Fruit fly (Drosophila melanogaster) whole organism, embryonic: Measurements from ENCODE around the gene mRpL24.

Experiments
- Abd-B ChIP-seq: fragments of 200-800 bp; sonication (Bioruptor generic); optimal IDR thresholded peaks from 2 replicates; lab custom pipeline; 2018; ENCODE audit warnings: missing biosample characterization, mild to moderate bottlenecking, missing genetic modification characterization, moderate library complexity
- Atf-2 ChIP-seq: fragments of 200-800 bp; sonication (Bioruptor generic); optimal IDR thresholded peaks from 2 replicates; lab custom pipeline; 2016; ENCODE audit warnings: missing biosample characterization, missing genetic modification characterization
- B-H1 ChIP-seq: fragments of 200-800 bp; sonication (Bioruptor generic); IDR thresholded peaks from 3 replicates; pipeline ENCODE4 v1.3.6; 2022; ENCODE audit warnings: missing biosample characterization, missing genetic modification characterization
- Blimp-1 ChIP-seq: fragments of 200-800 bp; sonication (Bioruptor generic); optimal IDR thresholded peaks from 3 replicates; lab custom pipeline; 2018; ENCODE audit warnings: missing biosample characterization, missing genetic modification characterization, mild to moderate bottlenecking, moderate library complexity, missing genetic modification reagents
- CG10543 ChIP-seq: fragments of 200-800 bp; sonication (Bioruptor generic); optimal IDR thresholded peaks from 3 replicates; lab custom pipeline; 2017; ENCODE audit warnings: missing biosample characterization, mild to moderate bottlenecking, missing genetic modification characterization, moderate library complexity
- CG1233 ChIP-seq: fragments of 200-800 bp; sonication (Bioruptor generic); optimal IDR thresholded peaks from 4 replicates; lab custom pipeline; 2018; ENCODE audit warnings: missing biosample characterization, mild to moderate bottlenecking, missing genetic modification characterization
- CG14965 ChIP-seq: fragments of 200-800 bp; sonication (Bioruptor generic); optimal IDR thresholded peaks from 2 replicates; lab custom pipeline; 2016; ENCODE audit warnings: missing biosample characterization, missing genetic modification characterization, borderline replicate concordance
- CG16779 ChIP-seq: fragments of 200-800 bp; sonication (Bioruptor generic); IDR thresholded peaks from 2 replicates; pipeline ENCODE4 v1.3.6; 2022; ENCODE audit warnings: missing biosample characterization, missing genetic modification characterization
- CG2875 ChIP-seq: fragments of 200-800 bp; sonication (Bioruptor generic); optimal IDR thresholded peaks from 2 replicates; lab custom pipeline; 2017; ENCODE audit warnings: missing biosample characterization, mild to moderate bottlenecking, missing genetic modification characterization, missing genetic modification reagents
- CG3065 ChIP-seq: fragments of 200-800 bp; sonication (Bioruptor generic); optimal IDR thresholded peaks from 2 replicates; lab custom pipeline; 2016; ENCODE audit warnings: missing biosample characterization, missing genetic modification characterization
- CG31365 ChIP-seq: fragments of 200-800 bp; sonication (Bioruptor generic); optimal IDR thresholded peaks from 2 replicates; lab custom pipeline; 2018; ENCODE audit warnings: missing biosample characterization, mild to moderate bottlenecking, missing genetic modification characterization
- CG3407 ChIP-seq: fragments of 200-800 bp; sonication (Bioruptor generic); optimal IDR thresholded peaks from 2 replicates; lab custom pipeline; 2018; ENCODE audit warnings: missing biosample characterization, mild to moderate bottlenecking, missing genetic modification characterization
- CG34224 ChIP-seq: fragments of 200-800 bp; sonication (Bioruptor generic); IDR thresholded peaks from 3 replicates; pipeline ENCODE4 v1.3.6; 2022; ENCODE audit warnings: missing biosample characterization, missing genetic modification characterization; ENCODE audit not compliant: partially characterized antibody
- CG3847 ChIP-seq: fragments of 200-800 bp; sonication (Bioruptor generic); IDR thresholded peaks from 2 replicates; pipeline ENCODE4 v1.3.6; 2022; ENCODE audit warnings: missing biosample characterization, missing genetic modification characterization
- CG4328 ChIP-seq: fragments of 200-800 bp; sonication (Bioruptor generic); optimal IDR thresholded peaks from 3 replicates; lab custom pipeline; 2017; ENCODE audit warnings: missing biosample characterization, missing genetic modification reagents, missing genetic modification characterization
- CG7839 ChIP-seq: fragments of 200-800 bp; sonication (Bioruptor generic); optimal IDR thresholded peaks from 3 replicates; lab custom pipeline; 2018; ENCODE audit warnings: missing biosample characterization, mild to moderate bottlenecking, missing genetic modification characterization, moderate library complexity
- CG7928 ChIP-seq: fragments of 200-800 bp; sonication (Bioruptor generic); optimal IDR thresholded peaks from 2 replicates; lab custom pipeline; 2017; ENCODE audit warnings: missing biosample characterization, mild to moderate bottlenecking, missing genetic modification characterization
- CG8388 ChIP-seq: fragments of 200-800 bp; sonication (Bioruptor generic); optimal IDR thresholded peaks from 2 replicates; lab custom pipeline; 2019; ENCODE audit warnings: missing biosample characterization, mild to moderate bottlenecking, missing genetic modification characterization, moderate library complexity
- Doc2 ChIP-seq: fragments of 200-800 bp; sonication (Bioruptor generic); IDR thresholded peaks from 2 replicates; pipeline ENCODE4 v1.3.6; 2022; ENCODE audit warnings: missing biosample characterization, missing genetic modification characterization
- Eip74EF ChIP-seq, 2 experiments: fragments of 200-800 bp in 1 of 2; fragments of >200 bp in 1 of 2; sonication (Bioruptor generic) in 1 of 2; optimal IDR thresholded peaks; 2 replicates each; lab custom pipeline; 2017 to 2019; ENCODE audit warnings: missing biosample characterization in 2 of 2, missing genetic modification characterization in 2 of 2, mild to moderate bottlenecking in 1 of 2, moderate library complexity in 1 of 2
- Fer1 ChIP-seq: fragments of 200-800 bp; sonication (Bioruptor generic); optimal IDR thresholded peaks from 2 replicates; lab custom pipeline; 2017; ENCODE audit warnings: missing biosample characterization, mild to moderate bottlenecking, missing genetic modification characterization
- Lim3 ChIP-seq: fragments of 200-800 bp; sonication (Bioruptor generic); IDR thresholded peaks from 2 replicates; pipeline ENCODE4 v1.3.6; 2022; ENCODE audit warnings: missing biosample characterization, missing genetic modification characterization
- Meics ChIP-seq: fragments of 200-800 bp; sonication (Bioruptor generic); optimal IDR thresholded peaks from 2 replicates; lab custom pipeline; 2017; ENCODE audit warnings: missing biosample characterization, mild to moderate bottlenecking, missing genetic modification characterization
- Oaz ChIP-seq: fragments of 200-800 bp; sonication (Bioruptor generic); IDR thresholded peaks from 2 replicates; pipeline ENCODE4 v1.3.6; 2022; ENCODE audit warnings: missing biosample characterization, missing genetic modification characterization
- Side ChIP-seq: fragments of 200-800 bp; sonication (Bioruptor generic); optimal IDR thresholded peaks from 2 replicates; lab custom pipeline; 2016; ENCODE audit warnings: missing biosample characterization, missing genetic modification characterization
- Tbp ChIP-seq: fragments of >200 bp; optimal IDR thresholded peaks from 2 replicates; lab custom pipeline; 2018; ENCODE audit warnings: missing biosample characterization, missing genetic modification characterization
- ab ChIP-seq: fragments of 200-800 bp; sonication (Bioruptor generic); optimal IDR thresholded peaks from 2 replicates; lab custom pipeline; 2016; ENCODE audit warnings: missing biosample characterization, missing genetic modification characterization
- br ChIP-seq: fragments of >200 bp; optimal IDR thresholded peaks from 2 replicates; lab custom pipeline; 2017
- bsh ChIP-seq, 2 experiments: fragments of 200-800 bp; sonication (Bioruptor generic); optimal IDR thresholded peaks; 2 replicates each; lab custom pipeline; 2017 to 2018; ENCODE audit warnings: mild to moderate bottlenecking in 2 of 2, missing biosample characterization in 2 of 2, missing genetic modification characterization in 2 of 2, moderate library complexity in 1 of 2
- chm ChIP-seq: fragments of 200-800 bp; sonication (Bioruptor generic); IDR thresholded peaks from 2 replicates; pipeline ENCODE4 v1.3.6; 2022; ENCODE audit warnings: missing biosample characterization, missing genetic modification characterization
- corto ChIP-seq: fragments of 200-800 bp; sonication (Bioruptor generic); optimal IDR thresholded peaks from 2 replicates; lab custom pipeline; 2016; ENCODE audit warnings: missing biosample characterization, mild to moderate bottlenecking, missing genetic modification characterization, moderate library complexity
- cwo ChIP-seq: fragments of 200-800 bp; sonication (Bioruptor generic); optimal IDR thresholded peaks from 3 replicates; lab custom pipeline; 2017; ENCODE audit warnings: missing biosample characterization, missing genetic modification characterization, mild to moderate bottlenecking, moderate library complexity, missing genetic modification reagents
- eyg ChIP-seq: fragments of 200-800 bp; sonication (Bioruptor generic); optimal IDR thresholded peaks from 3 replicates; lab custom pipeline; 2016; ENCODE audit warnings: missing biosample characterization, missing genetic modification characterization
- gcm ChIP-seq: fragments of 200-800 bp; sonication (Bioruptor generic); optimal IDR thresholded peaks from 2 replicates; lab custom pipeline; 2019; ENCODE audit warnings: missing biosample characterization, mild to moderate bottlenecking, missing genetic modification characterization, moderate library complexity
- gsb ChIP-seq: fragments of 200-800 bp; sonication (Bioruptor generic); IDR thresholded peaks from 2 replicates; pipeline ENCODE4 v1.3.6; 2022; ENCODE audit warnings: missing biosample characterization, missing genetic modification characterization
- jumu ChIP-seq: fragments of 200-800 bp; sonication (Bioruptor generic); optimal IDR thresholded peaks from 3 replicates; lab custom pipeline; 2016; ENCODE audit warnings: missing biosample characterization, missing genetic modification characterization
- knrl ChIP-seq: fragments of 200-800 bp; sonication (Bioruptor generic); IDR thresholded peaks from 3 replicates; pipeline ENCODE4 v1.3.6; 2022; ENCODE audit warnings: missing biosample characterization, missing genetic modification characterization; ENCODE audit not compliant: partially characterized antibody
- lilli ChIP-seq: fragments of 200-800 bp; sonication (Bioruptor generic); optimal IDR thresholded peaks from 3 replicates; lab custom pipeline; 2016; ENCODE audit warnings: missing biosample characterization, missing genetic modification characterization
- luna ChIP-seq: fragments of 200-800 bp; sonication (Bioruptor generic); optimal IDR thresholded peaks from 2 replicates; lab custom pipeline; 2016; ENCODE audit warnings: missing biosample characterization, missing genetic modification characterization
- mld ChIP-seq: fragments of 200-800 bp; sonication (Bioruptor generic); IDR thresholded peaks from 3 replicates; pipeline ENCODE4 v1.3.6; 2022; ENCODE audit warnings: missing biosample characterization, missing genetic modification characterization; ENCODE audit not compliant: partially characterized antibody
- nmo ChIP-seq: fragments of 200-800 bp; sonication (Bioruptor generic); optimal IDR thresholded peaks from 2 replicates; lab custom pipeline; 2018; ENCODE audit warnings: missing biosample characterization, mild to moderate bottlenecking, missing genetic modification characterization, moderate library complexity
- pita ChIP-seq: fragments of 200-800 bp; sonication (Bioruptor generic); optimal IDR thresholded peaks from 2 replicates; lab custom pipeline; 2017; ENCODE audit warnings: missing biosample characterization, mild to moderate bottlenecking, missing genetic modification characterization
- rib ChIP-seq: fragments of 200-800 bp; sonication (Bioruptor generic); IDR thresholded peaks from 2 replicates; pipeline ENCODE4 v1.3.6; 2022; ENCODE audit warnings: missing biosample characterization, missing genetic modification characterization
- ro ChIP-seq: fragments of 200-800 bp; sonication (Bioruptor generic); IDR thresholded peaks from 2 replicates; pipeline ENCODE4 v1.3.6; 2022; ENCODE audit warnings: missing biosample characterization, missing genetic modification characterization
- sc ChIP-seq, 3 experiments: fragments of >200 bp in 2 of 3; fragments of 200-800 bp in 1 of 3; sonication (Bioruptor generic) in 1 of 3; optimal IDR thresholded peaks; 2 replicates in 2 of 3; 3 replicates in 1 of 3; lab custom pipeline; 2017; ENCODE audit warnings: mild to moderate bottlenecking in 1 of 3, missing biosample characterization in 1 of 3, missing genetic modification characterization in 1 of 3, missing genetic modification reagents in 1 of 3
- sd ChIP-seq: fragments of 200-800 bp; sonication (Bioruptor generic); optimal IDR thresholded peaks from 3 replicates; lab custom pipeline; 2018; ENCODE audit warnings: missing biosample characterization, mild to moderate bottlenecking, missing genetic modification characterization, moderate library complexity
- unpg ChIP-seq: fragments of 200-800 bp; sonication (Bioruptor generic); optimal IDR thresholded peaks from 3 replicates; lab custom pipeline; 2018; ENCODE audit warnings: missing biosample characterization, mild to moderate bottlenecking, missing genetic modification characterization, moderate library complexity
- usp ChIP-seq: fragments of >200 bp; optimal IDR thresholded peaks from 2 replicates; lab custom pipeline; 2017; ENCODE audit warnings: missing biosample characterization, missing genetic modification characterization
- vfl ChIP-seq: fragments of 200-800 bp; sonication (Bioruptor generic); optimal IDR thresholded peaks from 2 replicates; lab custom pipeline; 2016; ENCODE audit warnings: missing biosample characterization, missing genetic modification characterization
- zf30C ChIP-seq: fragments of 200-800 bp; sonication (Bioruptor generic); optimal IDR thresholded peaks from 3 replicates; lab custom pipeline; 2018; ENCODE audit warnings: missing biosample characterization, mild to moderate bottlenecking, missing genetic modification characterization

mRpL24 gene

dm6 chr2L:4945300-4945699, at the start of gene mRpL24, which contains the start of gene betaggt-I (continued):
- TF ChIP-seq gcm (GFP tag; lab: Kevin White, UChicago): peak; percentile 96
- TF ChIP-seq CG1233 (GFP tag; lab: Kevin White, UChicago): peak; percentile 95
- TF ChIP-seq Side (GFP tag; lab: Kevin White, UChicago): peak; percentile 63
- TF ChIP-seq luna (GFP tag; lab: Kevin White, UChicago): peak; percentile 1
- peak; percentile 77 for TF ChIP-seq CG7928 (GFP tag; lab: Kevin White, UChicago)
- peak; percentile 96 for TF ChIP-seq CG8388 (GFP tag; lab: Kevin White, UChicago)
- TF ChIP-seq lilli (GFP tag; lab: Kevin White, UChicago): peak; percentile 96
- peak in 1 of 2 experiments; percentile 92 for TF ChIP-seq Eip74EF (GFP tag; optimal IDR thresholded peaks at IDR 0.05; lab: Kevin White, UChicago)
- peak; percentile 97 for TF ChIP-seq CG3847 (GFP tag; lab: Robert Waterston, UW)
- no peak for TF ChIP-seq mld (GFP tag; lab: Robert Waterston, UW)
- TF ChIP-seq corto (GFP tag; lab: Kevin White, UChicago): peak; percentile 89
- TF ChIP-seq sd (tag; lab: Kevin White, UChicago): peak; percentile 89
- no peak for TF ChIP-seq pita
- TF ChIP-seq B-H1 (GFP tag; lab: Robert Waterston, UW): peak; percentile 96
- TF ChIP-seq cwo (GFP tag; lab: Kevin White, UChicago): peak; percentile 89
- TF ChIP-seq CG31365 (tag; lab: Kevin White, UChicago): peak; percentile 66
- TF ChIP-seq Fer1 (GFP tag; lab: Kevin White, UChicago): peak; percentile 96
- peak; percentile 96 for TF ChIP-seq Abd-B (GFP tag; lab: Kevin White, UChicago)
- peak; percentile 86 for TF ChIP-seq CG16779
- TF ChIP-seq CG3065 (GFP tag; lab: Kevin White, UChicago): peak; percentile 90
- TF ChIP-seq br (lab: Kevin White, UChicago): no peak
- TF ChIP-seq CG10543 (GFP tag; lab: Kevin White, UChicago): peak; percentile 94
- peak; percentile 75; the same call in 1 of the 2 replicates for TF ChIP-seq Lim3 (GFP tag; lab: Robert Waterston, UW)
- peak; percentile 94 for TF ChIP-seq vfl (GFP tag; lab: Kevin White, UChicago)
- peak; percentile 84 for TF ChIP-seq Doc2 (GFP tag; lab: Robert Waterston, UW)
- peak; percentile 64 for TF ChIP-seq jumu (GFP tag; lab: Kevin White, UChicago)
- TF ChIP-seq nmo (GFP tag; lab: Kevin White, UChicago): peak; percentile 99
- peak; percentile 94 for TF ChIP-seq Blimp-1 (GFP tag; lab: Kevin White, UChicago)
- TF ChIP-seq sc (optimal IDR thresholded peaks at IDR 0.05; lab: Kevin White, UChicago): no peak
- TF ChIP-seq sc (GFP tag; optimal IDR thresholded peaks at IDR 0.05; lab: Kevin White, UChicago): peak; percentile 83
- peak; percentile 97 for TF ChIP-seq CG7839
- peak; percentile 96 for TF ChIP-seq Meics (GFP tag; lab: Kevin White, UChicago)
- TF ChIP-seq usp (GFP tag; lab: Kevin White, UChicago): no peak
- TF ChIP-seq Tbp (GFP tag; lab: Kevin White, UChicago): no peak
- peak; percentile 92 for TF ChIP-seq gsb
- TF ChIP-seq unpg (GFP tag; lab: Kevin White, UChicago): peak; percentile 98
- TF ChIP-seq eyg (GFP tag; lab: Kevin White, UChicago): no peak
- TF ChIP-seq CG14965 (GFP tag; lab: Kevin White, UChicago): no peak
- TF ChIP-seq knrl: no peak; the same call in 2 of the 3 replicates
- TF ChIP-seq Oaz (GFP tag; lab: Robert Waterston, UW): peak; percentile 95
- peak; percentile 92 for TF ChIP-seq CG3407
- TF ChIP-seq CG2875: peak; percentile 80
- TF ChIP-seq zf30C (GFP tag; lab: Kevin White, UChicago): peak; percentile 12
- TF ChIP-seq ro (GFP tag; lab: Robert Waterston, UW): peak; percentile 76
- peak in 1 of 2 experiments; percentile 98 for TF ChIP-seq bsh (GFP tag; optimal IDR thresholded peaks at IDR 0.05; lab: Kevin White, UChicago)
- peak; percentile 94 for TF ChIP-seq CG4328 (GFP tag; lab: Kevin White, UChicago)
- peak; percentile 92 for TF ChIP-seq rib
- peak; percentile 50 for TF ChIP-seq Atf-2 (GFP tag; lab: Kevin White, UChicago)
- peak; percentile 35 for TF ChIP-seq ab (GFP tag; lab: Kevin White, UChicago)
- no peak for TF ChIP-seq CG34224 (GFP tag; lab: Robert Waterston, UW)
- TF ChIP-seq chm (GFP tag; lab: Robert Waterston, UW): peak; percentile 94
